Fruit fly (Drosophila melanogaster) whole organism, adult: Measurements from ENCODE around the gene Vps8.

Experiments used
- CG11617 ChIP-seq: fragments of 200-800 bp; sonication (Bioruptor generic); optimal IDR thresholded peaks from 2 replicates; lab custom pipeline; 2017; ENCODE audit warnings: mild to moderate bottlenecking, missing biosample characterization, missing genetic modification reagents, missing genetic modification characterization
- CG12768 ChIP-seq: fragments of 200-800 bp; sonication (Bioruptor generic); optimal IDR thresholded peaks from 2 replicates; lab custom pipeline; 2017; ENCODE audit warnings: missing biosample characterization, missing genetic modification characterization, mild to moderate bottlenecking, moderate library complexity, missing genetic modification reagents
- CG14711 ChIP-seq: fragments of 200-800 bp; sonication (Bioruptor generic); optimal IDR thresholded peaks from 2 replicates; lab custom pipeline; 2018; ENCODE audit warnings: missing biosample characterization, mild to moderate bottlenecking, missing genetic modification characterization, moderate library complexity
- CG1620 ChIP-seq: fragments of 200-800 bp; sonication (Bioruptor generic); optimal IDR thresholded peaks from 2 replicates; lab custom pipeline; 2016; ENCODE audit warnings: missing biosample characterization, missing genetic modification characterization
- CG33017 ChIP-seq: fragments of 200-800 bp; sonication (Bioruptor generic); optimal IDR thresholded peaks from 2 replicates; lab custom pipeline; 2018; ENCODE audit warnings: missing biosample characterization, mild to moderate bottlenecking, missing genetic modification characterization, moderate library complexity
- CG5204 ChIP-seq: fragments of 200-800 bp; sonication (Bioruptor generic); optimal IDR thresholded peaks from 2 replicates; lab custom pipeline; 2016; ENCODE audit warnings: missing biosample characterization, missing genetic modification characterization
- CG7045 ChIP-seq: fragments of 200-800 bp; sonication (Bioruptor generic); optimal IDR thresholded peaks from 2 replicates; lab custom pipeline; 2017; ENCODE audit warnings: missing biosample characterization, mild to moderate bottlenecking, missing genetic modification characterization
- CG7101 ChIP-seq: fragments of 200-800 bp; sonication (Bioruptor generic); optimal IDR thresholded peaks from 2 replicates; lab custom pipeline; 2018; ENCODE audit warnings: missing biosample characterization, mild to moderate bottlenecking, missing genetic modification characterization, moderate library complexity
- Clk ChIP-seq: fragments of 200-800 bp; sonication (Bioruptor generic); optimal IDR thresholded peaks from 2 replicates; lab custom pipeline; 2017; ENCODE audit warnings: missing biosample characterization, missing genetic modification characterization
- Crg-1 ChIP-seq: fragments of 200-800 bp; sonication (Bioruptor generic); optimal IDR thresholded peaks from 2 replicates; lab custom pipeline; 2016; ENCODE audit warnings: missing biosample characterization, missing genetic modification characterization
- Hr96 ChIP-seq: fragments of 200-800 bp; sonication (Bioruptor generic); optimal IDR thresholded peaks from 2 replicates; lab custom pipeline; 2016; ENCODE audit warnings: missing biosample characterization, missing genetic modification characterization
- Mnt ChIP-seq: fragments of 200-800 bp; sonication (Bioruptor generic); optimal IDR thresholded peaks from 2 replicates; lab custom pipeline; 2016; ENCODE audit warnings: missing biosample characterization, mild to moderate bottlenecking, missing genetic modification characterization
- bab1 ChIP-seq: fragments of 200-800 bp; sonication (Bioruptor generic); optimal IDR thresholded peaks from 3 replicates; lab custom pipeline; 2019; ENCODE audit warnings: missing biosample characterization, mild to moderate bottlenecking, missing genetic modification characterization, moderate library complexity
- cic ChIP-seq: fragments of 200-800 bp; sonication (Bioruptor generic); optimal IDR thresholded peaks from 2 replicates; lab custom pipeline; 2017; ENCODE audit warnings: missing biosample characterization, mild to moderate bottlenecking, missing genetic modification characterization, moderate library complexity
- cnc ChIP-seq, 2 experiments: fragments of >200 bp; optimal IDR thresholded peaks; 2 replicates each; lab custom pipeline; 2017
- kay ChIP-seq: fragments of 200-800 bp; sonication (Bioruptor generic); peaks from one replicate; lab custom pipeline; 2016; ENCODE audit warnings: missing biosample characterization, missing genetic modification characterization, borderline replicate concordance
- ovo ChIP-seq: fragments of 200-800 bp; sonication (Bioruptor generic); optimal IDR thresholded peaks from 2 replicates; lab custom pipeline; 2016; ENCODE audit warnings: missing biosample characterization, missing genetic modification characterization
- pad ChIP-seq: fragments of 200-800 bp; sonication (Bioruptor generic); optimal IDR thresholded peaks from 3 replicates; lab custom pipeline; 2017; ENCODE audit warnings: missing biosample characterization, missing genetic modification characterization, mild to moderate bottlenecking, moderate library complexity, missing genetic modification reagents
- tj ChIP-seq: fragments of 200-800 bp; sonication (Bioruptor generic); optimal IDR thresholded peaks from 3 replicates; lab custom pipeline; 2017; ENCODE audit warnings: missing biosample characterization, mild to moderate bottlenecking, missing genetic modification characterization, moderate library complexity
- toe ChIP-seq: fragments of 200-800 bp; sonication (Bioruptor generic); optimal IDR thresholded peaks from 2 replicates; lab custom pipeline; 2016; ENCODE audit warnings: missing biosample characterization, missing genetic modification characterization

Vps8 gene

DNA sequence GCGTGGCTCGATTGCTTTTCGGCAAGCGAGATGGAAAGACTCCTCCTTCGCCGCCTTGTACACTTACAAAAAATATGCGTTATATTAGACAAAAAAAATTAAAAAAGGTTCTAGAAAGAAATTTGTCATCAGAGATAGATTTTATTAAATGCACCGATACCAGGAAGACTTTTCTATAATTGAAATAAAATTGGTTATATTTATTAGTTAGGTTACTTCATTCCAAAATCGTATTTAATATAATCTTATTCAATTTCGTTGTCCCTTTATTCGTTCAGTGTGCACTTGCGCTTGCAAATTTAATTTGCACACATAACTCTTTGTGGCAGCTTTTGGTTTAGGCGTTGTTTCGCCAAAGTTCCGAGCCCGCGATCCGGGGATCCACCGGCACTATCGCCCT is 32.9 kb downstream of the Vps8 start:
- TF ChIP-seq CG14711 (tag; lab: Kevin White, UChicago) (no peak), ovo (GFP tag; lab: Kevin White, UChicago) (no peak), CG33017 (tag; lab: Kevin White, UChicago) (no peak), Hr96 (GFP tag; lab: Kevin White, UChicago) (no peak), cnc (optimal IDR thresholded peaks at IDR 0.05; lab: Kevin White, UChicago) (no peak), CG12768 (GFP tag; lab: Kevin White, UChicago) (no peak), pad (no peak)

DNA sequence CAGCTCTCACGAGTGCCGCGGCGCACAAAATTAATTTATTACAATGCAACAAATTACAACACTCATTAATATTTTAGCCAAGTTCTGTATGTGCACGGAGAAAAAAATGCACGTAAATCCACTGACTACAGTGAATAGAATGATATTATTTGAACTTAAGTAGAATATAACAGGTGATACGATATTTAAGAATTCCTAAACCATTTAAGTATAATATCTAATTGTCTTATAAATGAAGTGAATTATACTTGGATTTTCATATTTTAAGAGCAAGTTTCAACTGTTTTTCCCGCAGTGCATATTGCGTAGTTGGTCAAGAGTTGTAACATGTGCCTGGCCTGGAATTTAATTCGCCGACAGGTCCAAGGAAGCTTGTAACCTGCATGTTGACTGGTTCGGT is 36.4 kb downstream of the Vps8 start:
- TF ChIP-seq cic (no peak), kay (GFP tag; lab: Kevin White, UChicago) (no peak), Hr96 (GFP tag; lab: Kevin White, UChicago) (no peak), CG7045 (GFP tag; lab: Kevin White, UChicago) (no peak), CG5204 (no peak), bab1 (GFP tag; lab: Kevin White, UChicago) (no peak), cnc (optimal IDR thresholded peaks at IDR 0.05; lab: Kevin White, UChicago) (no peak), Clk (GFP tag; lab: Kevin White, UChicago) (no peak), CG33017 (tag; lab: Kevin White, UChicago) (no peak), CG14711 (tag; lab: Kevin White, UChicago) (no peak), Mnt (no peak), tj (GFP tag; lab: Kevin White, UChicago) (no peak), CG7101 (tag; lab: Kevin White, UChicago) (no peak), toe (GFP tag; lab: Kevin White, UChicago) (no peak), CG11617 (GFP tag; lab: Kevin White, UChicago) (no peak), pad (no peak), CG12768 (GFP tag; lab: Kevin White, UChicago) (no peak), ovo (GFP tag; lab: Kevin White, UChicago) (no peak)

DNA sequence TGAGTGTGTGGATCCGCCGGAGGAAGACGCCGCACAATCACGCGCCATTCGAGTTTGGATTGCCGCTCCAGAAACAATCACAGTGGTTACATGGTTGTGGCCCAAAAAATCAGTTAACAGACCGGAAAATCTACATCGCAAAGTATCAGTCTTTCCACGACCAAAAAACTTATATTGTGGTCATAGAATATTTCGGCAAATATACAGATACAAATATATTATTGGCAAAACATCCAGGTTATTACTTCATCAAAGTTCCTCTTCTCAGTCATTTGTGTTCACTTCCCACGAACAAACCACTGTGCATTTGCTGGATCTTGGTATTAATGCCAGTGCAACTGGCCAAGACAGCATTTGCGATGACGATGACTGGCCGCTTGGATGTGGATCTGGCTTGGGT is 37.2 kb downstream of the Vps8 start:
- no peak for TF ChIP-seq CG5204
- no peak for TF ChIP-seq cic

DNA sequence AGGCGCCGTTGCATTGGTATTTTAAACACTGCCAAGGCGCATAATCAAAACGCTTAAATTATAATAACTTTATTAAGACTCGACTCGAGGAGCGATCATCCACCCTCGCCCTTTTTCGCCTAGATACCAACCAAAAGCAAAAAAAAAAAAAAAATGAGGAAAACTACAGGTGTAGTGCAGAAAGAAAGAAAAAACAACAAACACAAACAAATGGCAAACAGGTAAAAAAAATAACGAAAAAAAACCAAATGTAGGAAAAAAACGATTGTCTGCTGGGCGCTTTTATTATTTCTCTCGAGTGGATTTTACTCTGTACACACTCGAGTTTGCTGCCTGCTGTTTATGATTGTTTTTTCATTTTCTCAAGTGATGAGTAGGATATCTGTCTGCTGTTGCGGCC is 37.9 kb downstream of the Vps8 start:
- TF ChIP-seq CG11617 (GFP tag; lab: Kevin White, UChicago) (no peak), toe (GFP tag; lab: Kevin White, UChicago) (no peak), CG7101 (tag; lab: Kevin White, UChicago) (no peak), Crg-1 (GFP tag; lab: Kevin White, UChicago) (no peak), cnc (optimal IDR thresholded peaks at IDR 0.05; lab: Kevin White, UChicago) (no peak), CG7045 (GFP tag; lab: Kevin White, UChicago) (no peak), CG14711 (tag; lab: Kevin White, UChicago) (no peak), CG33017 (tag; lab: Kevin White, UChicago) (no peak), pad (no peak), kay (GFP tag; lab: Kevin White, UChicago) (no peak), CG1620 (GFP tag; lab: Kevin White, UChicago) (no peak), Hr96 (GFP tag; lab: Kevin White, UChicago) (no peak), ovo (GFP tag; lab: Kevin White, UChicago) (no peak), Mnt (no peak), cic (no peak), CG12768 (GFP tag; lab: Kevin White, UChicago) (no peak)

DNA sequence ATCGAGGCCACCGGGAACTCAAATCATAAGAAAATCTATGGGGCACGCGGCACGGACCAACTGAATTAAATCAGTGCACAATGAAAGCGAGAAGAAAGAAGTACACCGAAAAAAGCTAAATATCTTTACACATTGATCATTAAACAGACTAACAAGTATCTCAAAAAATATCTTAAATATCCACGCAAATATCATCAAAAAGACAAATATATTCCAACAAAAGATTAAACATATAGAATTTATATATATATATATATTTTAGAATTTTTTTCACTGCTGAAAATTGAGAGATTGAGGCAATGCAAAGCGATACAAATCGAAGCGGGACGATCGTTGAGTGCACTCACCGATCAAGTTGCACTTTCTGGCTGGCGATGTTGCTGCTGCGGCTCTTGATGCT is 39.7 kb downstream of the Vps8 start:
- no peak for TF ChIP-seq CG12768 (GFP tag; lab: Kevin White, UChicago)
- TF ChIP-seq CG1620 (GFP tag; lab: Kevin White, UChicago): no peak
- TF ChIP-seq toe (GFP tag; lab: Kevin White, UChicago): no peak
- no peak for TF ChIP-seq cic
- no peak for TF ChIP-seq bab1 (GFP tag; lab: Kevin White, UChicago)
- no peak for TF ChIP-seq Hr96 (GFP tag; lab: Kevin White, UChicago)
- no peak for TF ChIP-seq Mnt
- no peak for TF ChIP-seq pad
- TF ChIP-seq ovo (GFP tag; lab: Kevin White, UChicago): no peak
- TF ChIP-seq CG7045 (GFP tag; lab: Kevin White, UChicago): no peak
- TF ChIP-seq CG14711 (tag; lab: Kevin White, UChicago): no peak
- no peak for TF ChIP-seq CG11617 (GFP tag; lab: Kevin White, UChicago)
- no peak for TF ChIP-seq Clk (GFP tag; lab: Kevin White, UChicago)

DNA sequence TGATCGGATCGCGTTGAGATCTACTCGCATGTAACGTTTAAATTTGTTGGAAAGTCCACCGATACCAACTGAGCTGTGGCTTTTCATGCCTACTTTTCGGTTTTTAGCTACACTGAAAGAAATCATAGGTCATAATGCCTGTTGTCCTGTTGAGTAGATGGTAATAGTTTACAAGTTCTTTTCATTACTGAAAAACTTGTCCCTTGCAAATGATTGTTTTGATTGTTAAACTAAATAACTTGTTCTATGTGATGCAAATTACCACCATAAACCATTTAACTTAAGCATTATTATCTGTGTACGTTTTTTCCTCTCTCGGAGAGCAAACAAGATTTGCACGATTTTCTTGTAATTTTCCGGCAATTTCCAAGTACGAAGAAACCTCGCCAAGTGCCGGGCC is 41.6 kb downstream of the Vps8 start:
- TF ChIP-seq CG7101 (tag; lab: Kevin White, UChicago): no peak
- no peak for TF ChIP-seq ovo (GFP tag; lab: Kevin White, UChicago)
- TF ChIP-seq Crg-1 (GFP tag; lab: Kevin White, UChicago): no peak
- no peak for TF ChIP-seq CG7045 (GFP tag; lab: Kevin White, UChicago)
- TF ChIP-seq CG11617 (GFP tag; lab: Kevin White, UChicago): no peak
- no peak for TF ChIP-seq kay (GFP tag; lab: Kevin White, UChicago)
- TF ChIP-seq CG14711 (tag; lab: Kevin White, UChicago): no peak
- no peak for TF ChIP-seq cnc (optimal IDR thresholded peaks at IDR 0.05; lab: Kevin White, UChicago)
- TF ChIP-seq tj (GFP tag; lab: Kevin White, UChicago): no peak
- TF ChIP-seq CG33017 (tag; lab: Kevin White, UChicago): no peak
- no peak for TF ChIP-seq toe (GFP tag; lab: Kevin White, UChicago)
- TF ChIP-seq bab1 (GFP tag; lab: Kevin White, UChicago): no peak
- TF ChIP-seq cic: no peak
- TF ChIP-seq pad: no peak
- no peak for TF ChIP-seq Clk (GFP tag; lab: Kevin White, UChicago)
- TF ChIP-seq CG1620 (GFP tag; lab: Kevin White, UChicago): no peak
- no peak for TF ChIP-seq Hr96 (GFP tag; lab: Kevin White, UChicago)
- TF ChIP-seq CG12768 (GFP tag; lab: Kevin White, UChicago): no peak
